Worm (Caenorhabditis elegans) whole organism, L4/young adult: Measurements from ENCODE around the gene F01F1.15.

Experiments
- W03F9.2 ChIP-seq: fragments of 150-350 bp; optimal IDR thresholded peaks from 2 replicates; lab custom pipeline; 2014; ENCODE audit warnings: missing biosample characterization, missing genetic modification characterization
- him-1 ChIP-seq: sonication (generic microtip); optimal IDR thresholded peaks from 2 replicates; lab custom pipeline; 2016; ENCODE audit warnings: missing genotype, missing genetic modification reagents, missing genetic modification characterization, missing compliant biosample characterization

- no peak for TF ChIP-seq W03F9.2 (tag; lab: Kevin White, UChicago)
- TF ChIP-seq him-1 (tag; lab: Kevin White, UChicago) = no peak
Observed at ce11 chrIII:5868401-5868800, 928 bp downstream of the F01F1.15 start, which contains the start of gene eng-1.
